Worm (Caenorhabditis elegans): Measurements from ENCODE around the gene Y57E12AL.2.

Gene Y57E12AL.2

ce11 chrV:7068861-7069260 is 11.0 kb downstream of the Y57E12AL.2 start:
- TF ChIP-seq blmp-1 (tag; optimal IDR thresholded peaks at IDR 0.05) (peak; percentile 82), elt-3 (tag; optimal IDR thresholded peaks at IDR 0.05) (no peak)

- TF ChIP-seq nhr-19 (GFP tag; conservative IDR thresholded peaks at IDR 0.05) (no peak), efl-1 (optimal IDR thresholded peaks at IDR 0.05) (no peak), efl-1 (GFP tag; optimal IDR thresholded peaks at IDR 0.05 in 1 of 2) (peak in 1 of 2 experiments; percentile 85), aly-2 (tag; optimal IDR thresholded peaks at IDR 0.05) (no peak), C04F5.9 (tag; optimal IDR thresholded peaks at IDR 0.05) (no peak), snu-23 (GFP tag; optimal IDR thresholded peaks at IDR 0.05) (no peak), nhr-76 (tag; optimal IDR thresholded peaks at IDR 0.05) (no peak), alr-1 (tag; optimal IDR thresholded peaks at IDR 0.05; ENCODE audit: borderline replicate concordance) (no peak), lin-13 (GFP tag; optimal IDR thresholded peaks at IDR 0.05) (no peak)
These were observed 11.7 kb downstream of the Y57E12AL.2 start for ce11 chrV:7069605-7070004.

ce11 chrV:7072309-7072708 is 14.4 kb downstream of the Y57E12AL.2 start, which contains the start of gene F27B10.1:
Gene F27B10.1, plus strand, starts transcription at chrV:7072609.
- peak; percentile 4 for TF ChIP-seq lin-14 (GFP tag; optimal IDR thresholded peaks at IDR 0.05)
- no peak for TF ChIP-seq efl-1 (optimal IDR thresholded peaks at IDR 0.05)
- no peak for TF ChIP-seq efl-1 (GFP tag; optimal IDR thresholded peaks at IDR 0.05 in 1 of 2)
- TF ChIP-seq mep-1 (tag; optimal IDR thresholded peaks at IDR 0.05), result no peak

- TF ChIP-seq elt-2 (tag; optimal IDR thresholded peaks at IDR 0.05) (peak; percentile 18), rnt-1 (tag; optimal IDR thresholded peaks at IDR 0.05) (no peak), pqm-1 (tag; optimal IDR thresholded peaks at IDR 0.05) (peak; percentile 48), ceh-90 (tag; optimal IDR thresholded peaks at IDR 0.05) (no peak), ces-1 (GFP tag; optimal IDR thresholded peaks at IDR 0.05) (no peak), efl-1 (optimal IDR thresholded peaks at IDR 0.05) (no peak), efl-1 (GFP tag; optimal IDR thresholded peaks at IDR 0.05 in 1 of 2) (peak in 1 of 2 experiments; percentile 75), ets-5 (GFP tag; IDR thresholded peaks at IDR 0.05) (no peak)
These were observed 17.8 kb downstream of the Y57E12AL.2 start, which contains the start of gene npa-1 for ce11 chrV:7075646-7076045. Gene npa-1, plus strand, starts transcription at chrV:7075787.

ce11 chrV:7076161-7076560 is 18.3 kb downstream of the Y57E12AL.2 start:
- TF ChIP-seq lin-13 (GFP tag; optimal IDR thresholded peaks at IDR 0.05), result no peak
- TF ChIP-seq zag-1 (tag; optimal IDR thresholded peaks at IDR 0.05), result no peak
- TF ChIP-seq elt-2 (tag; optimal IDR thresholded peaks at IDR 0.05), result peak; percentile 57
- TF ChIP-seq efl-1 (optimal IDR thresholded peaks at IDR 0.05), result no peak
- peak in 1 of 2 experiments; percentile 88 for TF ChIP-seq efl-1 (GFP tag; optimal IDR thresholded peaks at IDR 0.05 in 1 of 2)
- peak; percentile 12 for TF ChIP-seq nhr-71 (tag; optimal IDR thresholded peaks at IDR 0.05)
- TF ChIP-seq jun-1 (tag; optimal IDR thresholded peaks at IDR 0.05), result peak; percentile 13
- peak in 1 of 2 experiments; percentile 30 for TF ChIP-seq lin-35 (GFP tag; optimal IDR thresholded peaks at IDR 0.05)

ce11 chrV:7078765-7079164 is 20.9 kb downstream of the Y57E12AL.2 start:
- TF ChIP-seq sox-4 (tag; optimal IDR thresholded peaks at IDR 0.05) (no peak), swsn-7 (tag; optimal IDR thresholded peaks at IDR 0.05) (no peak), pax-3 (tag; optimal IDR thresholded peaks at IDR 0.05) (no peak), zag-1 (tag; optimal IDR thresholded peaks at IDR 0.05) (no peak), unc-130 (tag; optimal IDR thresholded peaks at IDR 0.05) (no peak), ces-1 (GFP tag; optimal IDR thresholded peaks at IDR 0.05) (no peak), sptf-1 (tag; optimal IDR thresholded peaks at IDR 0.05) (no peak)

- TF ChIP-seq ama-1 (optimal IDR thresholded peaks at IDR 0.05) (no peak), vab-15 (tag; optimal IDR thresholded peaks at IDR 0.05) (no peak), lsy-2 (tag; optimal IDR thresholded peaks at IDR 0.05) (no peak), blmp-1 (tag; optimal IDR thresholded peaks at IDR 0.05) (no peak), ceh-8 (GFP tag; optimal IDR thresholded peaks at IDR 0.05) (no peak), jun-1 (tag; optimal IDR thresholded peaks at IDR 0.05) (no peak)
These were observed 21.5 kb downstream of the Y57E12AL.2 start for ce11 chrV:7079388-7079787.

Measured in whole organism, L1 larva.